Fruit fly (Drosophila melanogaster): Measurements from ENCODE around the gene Uros1.

The Uros1 gene

dm6 chrX:8857098-8857724, 42.9 kb downstream of the Uros1 start (continued):
- no peak for TF ChIP-seq CG10267 (tag; optimal IDR thresholded peaks at IDR 0.05)
- TF ChIP-seq fd102C (GFP tag; optimal IDR thresholded peaks at IDR 0.05) = no peak
- TF ChIP-seq CG7839 (tag; optimal IDR thresholded peaks at IDR 0.05) = peak; percentile 51
- TF ChIP-seq tio (GFP tag; optimal IDR thresholded peaks at IDR 0.05) = no peak
- no peak for TF ChIP-seq Ssrp (tag; optimal IDR thresholded peaks at IDR 0.05)
- TF ChIP-seq dysf (GFP tag; IDR thresholded peaks at IDR 0.05) = no peak
- 0 out of 3 replicates have a peak, but pooled peaks have one; percentile 12 for TF ChIP-seq zfh1 (GFP tag; IDR thresholded peaks at IDR 0.05)
- TF ChIP-seq ssp (GFP tag; IDR thresholded peaks at IDR 0.05) = no peak
- no peak for TF ChIP-seq Vsx1 (GFP tag; optimal IDR thresholded peaks at IDR 0.05)
- TF ChIP-seq CG5953 (GFP tag; IDR thresholded peaks at IDR 0.05) = no peak
- TF ChIP-seq zen (tag; optimal IDR thresholded peaks at IDR 0.05) = no peak
- no peak for TF ChIP-seq Six4 (GFP tag; optimal IDR thresholded peaks at IDR 0.05)
- peak; percentile 67 for TF ChIP-seq sqz (GFP tag; optimal IDR thresholded peaks at IDR 0.05)
- TF ChIP-seq HHEX (GFP tag; optimal IDR thresholded peaks at IDR 0.05) = no peak
- no peak for TF ChIP-seq CG18476 (GFP tag; optimal IDR thresholded peaks at IDR 0.05)
- TF ChIP-seq Chrac-16 (GFP tag; optimal IDR thresholded peaks at IDR 0.05) = no peak
- TF ChIP-seq seq (GFP tag; IDR thresholded peaks at IDR 0.05) = no peak
- TF ChIP-seq CG43689 (GFP tag; IDR thresholded peaks at IDR 0.05) = no peak
- TF ChIP-seq YL-1 (GFP tag; optimal IDR thresholded peaks at IDR 0.05) = no peak
- TF ChIP-seq CG9932 (GFP tag; IDR thresholded peaks at IDR 0.05) = no peak
- TF ChIP-seq aop (GFP tag; IDR thresholded peaks at IDR 0.05) = no peak
- TF ChIP-seq CG32767 (GFP tag; IDR thresholded peaks at IDR 0.05) = no peak
- no peak for TF ChIP-seq HmgD (GFP tag; optimal IDR thresholded peaks at IDR 0.05)
- no peak for TF ChIP-seq tin (GFP tag; optimal IDR thresholded peaks at IDR 0.05)
- TF ChIP-seq crp (GFP tag; optimal IDR thresholded peaks at IDR 0.05) = no peak
- no peak for TF ChIP-seq CG5245 (GFP tag; optimal IDR thresholded peaks at IDR 0.05)
- TF ChIP-seq CG3065 (GFP tag; optimal IDR thresholded peaks at IDR 0.05) = no peak
- TF ChIP-seq CG15601 (tag; optimal IDR thresholded peaks at IDR 0.05) = peak; percentile 18
- no peak for TF ChIP-seq br (optimal IDR thresholded peaks at IDR 0.05)
- TF ChIP-seq TFAM (GFP tag; optimal IDR thresholded peaks at IDR 0.05) = no peak
- TF ChIP-seq tll (GFP tag; optimal IDR thresholded peaks at IDR 0.05) = no peak
- no peak for TF ChIP-seq Mad (GFP tag; optimal IDR thresholded peaks at IDR 0.05)
- peak; percentile 67 for TF ChIP-seq crol (GFP tag; IDR thresholded peaks at IDR 0.05)
- no peak for TF ChIP-seq peb (GFP tag; IDR thresholded peaks at IDR 0.05)
- no peak for TF ChIP-seq CG13287 (GFP tag; IDR thresholded peaks at IDR 0.05; ENCODE audit: partially characterized antibody)
- peak; percentile 57 for TF ChIP-seq sens (GFP tag)
- no peak for TF ChIP-seq ken (GFP tag; IDR thresholded peaks at IDR 0.05)
- no peak for TF ChIP-seq CG15514 (GFP tag; optimal IDR thresholded peaks at IDR 0.05)
- no peak for TF ChIP-seq D19A (tag; optimal IDR thresholded peaks at IDR 0.05)
- no peak for TF ChIP-seq CG11560 (tag; IDR thresholded peaks at IDR 0.05)
- TF ChIP-seq E2f1 (GFP tag; IDR thresholded peaks at IDR 0.05) = no peak
- TF ChIP-seq CG11696 (GFP tag; IDR thresholded peaks at IDR 0.05) = no peak
- TF ChIP-seq CG9817 (tag; optimal IDR thresholded peaks at IDR 0.05) = no peak
- no peak for TF ChIP-seq CG15696 (tag; optimal IDR thresholded peaks at IDR 0.05)
- no peak for TF ChIP-seq CHES-1-like (GFP tag; optimal IDR thresholded peaks at IDR 0.05)
- no peak for TF ChIP-seq eyg (GFP tag; optimal IDR thresholded peaks at IDR 0.05)
- no peak for TF ChIP-seq CG14710 (tag; optimal IDR thresholded peaks at IDR 0.05)
- TF ChIP-seq ci (GFP tag; IDR thresholded peaks at IDR 0.05) = 0 out of 3 replicates have a peak, but pooled peaks have one; percentile 14
- no peak for TF ChIP-seq CG6654 (GFP tag; optimal IDR thresholded peaks at IDR 0.05)
- no peak for TF ChIP-seq CG2678 (tag; optimal IDR thresholded peaks at IDR 0.05)
- TF ChIP-seq CG16813 (GFP tag; IDR thresholded peaks at IDR 0.05; ENCODE audit: partially characterized antibody) = no peak

Data from whole organism, embryonic.